Worm (Caenorhabditis elegans): ENCODE measurements around the gene cyp-13A1.

- TF ChIP-seq lin-13 (GFP tag; optimal IDR thresholded peaks at IDR 0.05) (no peak), unc-130 (GFP tag; optimal IDR thresholded peaks at IDR 0.05) (no peak), fkh-10 (GFP tag; optimal IDR thresholded peaks at IDR 0.05) (no peak), ZK546.5 (tag; optimal IDR thresholded peaks at IDR 0.05) (no peak), Y5F2A.4 (GFP tag; optimal IDR thresholded peaks at IDR 0.05) (no peak), zag-1 (tag; optimal IDR thresholded peaks at IDR 0.05) (no peak), nhr-28 (tag; optimal IDR thresholded peaks at IDR 0.05) (peak; percentile 26), pha-4 (GFP tag; IDR thresholded peaks at IDR 0.05) (no peak), pha-4 (tag; optimal IDR thresholded peaks at IDR 0.05) (no peak), jun-1 (tag; optimal IDR thresholded peaks at IDR 0.05) (no peak), mep-1 (tag; optimal IDR thresholded peaks at IDR 0.05) (no peak), hlh-30 (tag; optimal IDR thresholded peaks at IDR 0.05; ENCODE audit: insufficient read depth) (peak; percentile 66)
Observed at ce11 chrII:9752278-9752677, 29.5 kb downstream of the cyp-13A1 start.
